Fruit fly (Drosophila melanogaster) whole organism, embryonic: ENCODE data around the gene CG13631.

ENCODE experiments used
- Antp ChIP-seq: fragments of 200-800 bp; sonication (Bioruptor generic); optimal IDR thresholded peaks from 3 replicates; lab custom pipeline; 2016; ENCODE audit warnings: missing biosample characterization, missing genetic modification characterization
- Atf3 ChIP-seq: fragments of 200-800 bp; sonication (Bioruptor generic); optimal IDR thresholded peaks from 3 replicates; lab custom pipeline; 2016; ENCODE audit warnings: missing biosample characterization, missing genetic modification characterization
- Awh ChIP-seq: fragments of 200-800 bp; sonication (Bioruptor generic); IDR thresholded peaks from 2 replicates; pipeline ENCODE4, ENCODE4 v1.3.6; 2022; ENCODE audit warnings: missing biosample characterization, missing genetic modification characterization
- B-H1 ChIP-seq: fragments of 200-800 bp; sonication (Bioruptor generic); IDR thresholded peaks from 3 replicates; pipeline ENCODE4 v1.3.6; 2022; ENCODE audit warnings: missing biosample characterization, missing genetic modification characterization
- BEAF-32 ChIP-seq: fragments of 200-800 bp; sonication (Bioruptor generic); optimal IDR thresholded peaks from 3 replicates; lab custom pipeline; 2017; ENCODE audit warnings: missing biosample characterization, missing genetic modification characterization, mild to moderate bottlenecking, moderate library complexity, missing genetic modification reagents
- Bdp1 ChIP-seq: fragments of 200-800 bp; sonication (Bioruptor generic); optimal IDR thresholded peaks from 3 replicates; lab custom pipeline; 2016; ENCODE audit warnings: missing biosample characterization, missing genetic modification characterization
- C15 ChIP-seq: fragments of 200-800 bp; sonication (Bioruptor generic); IDR thresholded peaks from 3 replicates; pipeline ENCODE4 v1.3.6; 2022; ENCODE audit warnings: missing biosample characterization, missing genetic modification characterization
- CG10431 ChIP-seq: fragments of 200-800 bp; sonication (Bioruptor generic); optimal IDR thresholded peaks from 3 replicates; lab custom pipeline; 2018; ENCODE audit warnings: missing biosample characterization, mild to moderate bottlenecking, missing genetic modification characterization
- CG10462 ChIP-seq: fragments of 200-800 bp; sonication (Bioruptor generic); optimal IDR thresholded peaks from 2 replicates; lab custom pipeline; 2016; ENCODE audit warnings: missing biosample characterization, missing genetic modification characterization
- CG10565 ChIP-seq: fragments of 200-800 bp; sonication (Bioruptor generic); optimal IDR thresholded peaks from 3 replicates; lab custom pipeline; 2016; ENCODE audit warnings: missing biosample characterization, mild to moderate bottlenecking, missing genetic modification characterization
- CG11085 ChIP-seq: fragments of 200-800 bp; sonication (Bioruptor generic); IDR thresholded peaks from 2 replicates; pipeline ENCODE4 v1.3.6; 2022; ENCODE audit warnings: missing biosample characterization, missing genetic modification characterization
- CG12744 ChIP-seq: fragments of 200-800 bp; sonication (Bioruptor generic); optimal IDR thresholded peaks from 2 replicates; lab custom pipeline; 2016; ENCODE audit warnings: missing biosample characterization, missing genetic modification characterization
- CG15479 ChIP-seq: fragments of 200-800 bp; sonication (Bioruptor generic); optimal IDR thresholded peaks from 3 replicates; lab custom pipeline; 2019; ENCODE audit warnings: missing biosample characterization, mild to moderate bottlenecking, missing genetic modification characterization, moderate library complexity
- CG15696 ChIP-seq: fragments of 200-800 bp; sonication (Bioruptor generic); optimal IDR thresholded peaks from 2 replicates; lab custom pipeline; 2019; ENCODE audit warnings: missing biosample characterization, mild to moderate bottlenecking, missing genetic modification characterization, moderate library complexity
- CG17612 ChIP-seq: fragments of 200-800 bp; sonication (Bioruptor generic); IDR thresholded peaks from 2 replicates; pipeline ENCODE4 v1.3.6; 2022; ENCODE audit warnings: missing biosample characterization, missing genetic modification characterization
- CG18764 ChIP-seq: fragments of 200-800 bp; sonication (Bioruptor generic); optimal IDR thresholded peaks from 3 replicates; lab custom pipeline; 2016; ENCODE audit warnings: missing biosample characterization, missing genetic modification characterization
- CG2120 ChIP-seq: fragments of 200-800 bp; sonication (Bioruptor generic); optimal IDR thresholded peaks from 3 replicates; lab custom pipeline; 2016; ENCODE audit warnings: missing biosample characterization, missing genetic modification characterization
- CG34224 ChIP-seq: fragments of 200-800 bp; sonication (Bioruptor generic); IDR thresholded peaks from 3 replicates; pipeline ENCODE4 v1.3.6; 2022; ENCODE audit warnings: missing biosample characterization, missing genetic modification characterization; ENCODE audit not compliant: partially characterized antibody
- CG6813 ChIP-seq: fragments of 200-800 bp; sonication (Bioruptor generic); optimal IDR thresholded peaks from 2 replicates; lab custom pipeline; 2017; ENCODE audit warnings: missing biosample characterization, missing genetic modification characterization, mild to moderate bottlenecking, moderate library complexity, missing genetic modification reagents
- CG7556 ChIP-seq: fragments of 200-800 bp; sonication (Bioruptor generic); optimal IDR thresholded peaks from 2 replicates; lab custom pipeline; 2017; ENCODE audit warnings: missing biosample characterization, mild to moderate bottlenecking, missing genetic modification characterization
- CG8281 ChIP-seq: fragments of 200-800 bp; sonication (Bioruptor generic); optimal IDR thresholded peaks from 2 replicates; lab custom pipeline; 2018; ENCODE audit warnings: missing biosample characterization, mild to moderate bottlenecking, missing genetic modification characterization, moderate library complexity
- CG8290 ChIP-seq, 3 experiments: fragments of 200-800 bp; sonication (Bioruptor generic); optimal IDR thresholded peaks; 2 replicates each; lab custom pipeline; 2016 to 2019; ENCODE audit warnings: missing biosample characterization in 3 of 3, missing genetic modification characterization in 3 of 3, mild to moderate bottlenecking in 2 of 3, moderate library complexity in 1 of 3
- CG8359 ChIP-seq: fragments of 200-800 bp; sonication (Bioruptor generic); optimal IDR thresholded peaks from 2 replicates; lab custom pipeline; 2017; ENCODE audit warnings: missing biosample characterization, mild to moderate bottlenecking, missing genetic modification characterization, borderline replicate concordance
- Dip3 ChIP-seq: fragments of 200-800 bp; sonication (Bioruptor generic); optimal IDR thresholded peaks from 3 replicates; lab custom pipeline; 2016; ENCODE audit warnings: missing biosample characterization, missing genetic modification characterization
- Dp ChIP-seq: fragments of 200-800 bp; sonication (Bioruptor generic); optimal IDR thresholded peaks from 2 replicates; lab custom pipeline; 2018; ENCODE audit warnings: missing biosample characterization, mild to moderate bottlenecking, missing genetic modification characterization, moderate library complexity
- Fer2 ChIP-seq: fragments of 200-800 bp; sonication (Bioruptor generic); optimal IDR thresholded peaks from 2 replicates; lab custom pipeline; 2018; ENCODE audit warnings: missing biosample characterization, mild to moderate bottlenecking, missing genetic modification characterization, moderate library complexity
- HLH4C ChIP-seq: fragments of 200-800 bp; sonication (Bioruptor generic); IDR thresholded peaks from 3 replicates; pipeline ENCODE4 v1.3.6; 2022; ENCODE audit warnings: missing biosample characterization, missing genetic modification characterization; ENCODE audit not compliant: partially characterized antibody
- Hey ChIP-seq: fragments of 200-800 bp; sonication (Bioruptor generic); optimal IDR thresholded peaks from 3 replicates; lab custom pipeline; 2018; ENCODE audit warnings: missing biosample characterization, mild to moderate bottlenecking, missing genetic modification characterization
- Hr39 ChIP-seq: fragments of >200 bp; optimal IDR thresholded peaks from 2 replicates; lab custom pipeline; 2017
- Pdp1 ChIP-seq, 2 experiments: fragments of 200-800 bp; sonication (Bioruptor generic); optimal IDR thresholded peaks; 3 replicates each; lab custom pipeline; 2016; ENCODE audit warnings: missing biosample characterization in 2 of 2, missing genetic modification characterization in 2 of 2, mild to moderate bottlenecking in 1 of 2, moderate library complexity in 1 of 2
- Poxn ChIP-seq: fragments of 200-800 bp; sonication (Bioruptor generic); IDR thresholded peaks from 2 replicates; pipeline ENCODE4 v1.3.6; 2022; ENCODE audit warnings: missing biosample characterization, missing genetic modification characterization
- Stat92E ChIP-seq, 3 experiments: fragments of >200 bp in 2 of 3; fragments of 200-800 bp in 1 of 3; sonication (Bioruptor generic) in 1 of 3; optimal IDR thresholded peaks; 2 replicates each; lab custom pipeline; 2017 to 2019; ENCODE audit warnings: missing biosample characterization in 3 of 3, missing genetic modification characterization in 3 of 3, mild to moderate bottlenecking in 1 of 3, moderate library complexity in 1 of 3
- Xbp1 ChIP-seq: fragments of 200-800 bp; sonication (Bioruptor generic); optimal IDR thresholded peaks from 3 replicates; lab custom pipeline; 2016; ENCODE audit warnings: missing biosample characterization, mild to moderate bottlenecking, missing genetic modification characterization
- al ChIP-seq: fragments of 200-800 bp; sonication (Bioruptor generic); IDR thresholded peaks from 2 replicates; pipeline ENCODE4 v1.3.6; 2022; ENCODE audit warnings: missing biosample characterization, missing genetic modification characterization
- bowl ChIP-seq: fragments of 200-800 bp; sonication (Bioruptor generic); IDR thresholded peaks from 2 replicates; pipeline ENCODE4 v1.3.6; 2022; ENCODE audit warnings: missing biosample characterization, missing genetic modification characterization
- croc ChIP-seq: fragments of 200-800 bp; sonication (Bioruptor generic); conservative IDR thresholded peaks from 3 replicates; pipeline ENCODE4 v1.3.6; 2022; ENCODE audit warnings: missing biosample characterization, missing genetic modification characterization
- esg ChIP-seq: fragments of 200-800 bp; sonication (Bioruptor generic); conservative IDR thresholded peaks from 2 replicates; pipeline ENCODE4 v1.3.6; 2022; ENCODE audit warnings: missing biosample characterization, missing genetic modification characterization
- fru ChIP-seq: fragments of >200 bp; optimal IDR thresholded peaks from 2 replicates; lab custom pipeline; 2017
- gsb-n ChIP-seq: fragments of 200-800 bp; sonication (Bioruptor generic); optimal IDR thresholded peaks from 3 replicates; lab custom pipeline; 2018; ENCODE audit warnings: missing biosample characterization, mild to moderate bottlenecking, missing genetic modification characterization
- inv ChIP-seq: fragments of 200-800 bp; sonication (Bioruptor generic); IDR thresholded peaks from 2 replicates; pipeline ENCODE4 v1.3.6; 2022; ENCODE audit warnings: missing biosample characterization, missing genetic modification characterization; ENCODE audit not compliant: partially characterized antibody
- mam ChIP-seq: fragments of 200-800 bp; sonication (Bioruptor generic); optimal IDR thresholded peaks from 3 replicates; lab custom pipeline; 2016; ENCODE audit warnings: missing biosample characterization, missing genetic modification characterization
- pb ChIP-seq: fragments of 200-800 bp; sonication (Bioruptor generic); optimal IDR thresholded peaks from 3 replicates; lab custom pipeline; 2016; ENCODE audit warnings: missing biosample characterization, missing genetic modification characterization
- psq ChIP-seq: fragments of 200-800 bp; sonication (Bioruptor generic); optimal IDR thresholded peaks from 2 replicates; lab custom pipeline; 2017; ENCODE audit warnings: missing biosample characterization, missing genetic modification characterization
- ranshi ChIP-seq: fragments of 200-800 bp; sonication (Bioruptor generic); IDR thresholded peaks from 2 replicates; pipeline ENCODE4 v1.3.6; 2022; ENCODE audit warnings: missing biosample characterization, missing genetic modification characterization
- run ChIP-seq: fragments of 200-800 bp; sonication (Bioruptor generic); optimal IDR thresholded peaks from 3 replicates; lab custom pipeline; 2018; ENCODE audit warnings: missing biosample characterization, mild to moderate bottlenecking, missing genetic modification characterization
- stc ChIP-seq: fragments of 200-800 bp; sonication (Bioruptor generic); IDR thresholded peaks from 2 replicates; pipeline ENCODE4 v1.3.6; 2022; ENCODE audit warnings: missing biosample characterization, missing genetic modification characterization
- twi ChIP-seq: fragments of 200-800 bp; optimal IDR thresholded peaks from 2 replicates; lab custom pipeline; 2019; ENCODE audit warnings: missing biosample characterization, mild to moderate bottlenecking, missing genetic modification characterization, moderate library complexity
- vnd ChIP-seq: fragments of 200-800 bp; sonication (Bioruptor generic); IDR thresholded peaks from 3 replicates; pipeline ENCODE4 v1.3.6; 2022; ENCODE audit warnings: missing biosample characterization, missing genetic modification characterization; ENCODE audit not compliant: partially characterized antibody
- vvl ChIP-seq: fragments of 200-800 bp; sonication (Bioruptor generic); IDR thresholded peaks from 2 replicates; pipeline ENCODE4 v1.3.6; 2022; ENCODE audit warnings: missing biosample characterization, missing genetic modification characterization

The CG13631 gene

DNA sequence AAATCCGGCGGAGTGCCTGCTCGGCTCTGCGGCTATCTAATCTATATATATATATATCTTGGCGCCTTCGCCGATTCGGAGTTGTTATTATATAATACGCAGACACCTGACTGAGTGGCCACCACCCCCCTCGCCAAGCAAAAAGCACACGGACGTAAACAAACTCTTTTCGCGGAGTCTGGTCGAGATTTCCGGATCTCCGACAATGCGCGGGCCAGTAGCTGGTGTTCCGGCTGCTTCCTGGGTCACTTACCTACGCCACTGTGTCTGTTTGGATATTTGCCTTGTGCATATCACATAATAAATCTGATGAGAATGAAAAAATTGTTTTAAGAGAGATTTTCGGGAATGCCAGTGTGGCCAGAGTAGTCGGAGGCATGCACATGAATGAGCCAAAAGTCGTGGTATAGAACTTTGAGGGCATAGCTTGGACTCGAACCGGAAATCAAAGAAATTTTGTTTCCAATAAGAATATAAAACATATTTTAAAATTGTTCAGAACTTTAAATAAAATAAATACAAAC, 18.0 kb downstream of the CG13631 start, which contains the start of gene CG5805 (continued):
- TF ChIP-seq Xbp1, result peak; percentile 81
- TF ChIP-seq Poxn (GFP tag; lab: Robert Waterston, UW), result no peak
- peak; percentile 75 for TF ChIP-seq CG18764 (GFP tag; lab: Kevin White, UChicago)
- TF ChIP-seq C15 (GFP tag; lab: Robert Waterston, UW), result peak; percentile 78; the same call in 2 of the 3 replicates
- TF ChIP-seq esg (GFP tag; lab: Robert Waterston, UW), result no peak
- 0 out of 2 replicates have a peak, but pooled peaks have one; percentile 21 for TF ChIP-seq inv (GFP tag; lab: Robert Waterston, UW)
- TF ChIP-seq psq, result peak; percentile 68
- no peak for TF ChIP-seq vnd (GFP tag; lab: Robert Waterston, UW)
- TF ChIP-seq CG7556, result peak; percentile 58
- TF ChIP-seq Awh (GFP tag; lab: Robert Waterston, UW), result peak; percentile 79
- peak; percentile 45 for TF ChIP-seq Dp (GFP tag; lab: Kevin White, UChicago)
- TF ChIP-seq Stat92E (GFP tag; optimal IDR thresholded peaks at IDR 0.05; lab: Kevin White, UChicago), result peak in 1 of 3 experiments; percentile 40
- peak; percentile 80 for TF ChIP-seq pb (GFP tag; lab: Kevin White, UChicago)
- TF ChIP-seq CG10431 (GFP tag; lab: Kevin White, UChicago), result peak; percentile 56
- peak; percentile 23 for TF ChIP-seq CG10462 (GFP tag; lab: Kevin White, UChicago)
- peak; percentile 57; the same call in 1 of the 2 replicates for TF ChIP-seq CG17612 (GFP tag; lab: Robert Waterston, UW)
- TF ChIP-seq Atf3 (GFP tag; lab: Kevin White, UChicago), result peak; percentile 47
- peak; percentile 21 for TF ChIP-seq Antp (GFP tag; lab: Kevin White, UChicago)
- no peak for TF ChIP-seq fru (lab: Kevin White, UChicago)
- TF ChIP-seq Pdp1 (GFP tag; optimal IDR thresholded peaks at IDR 0.05; lab: Kevin White, UChicago), result peak; percentile 46 to 97
- TF ChIP-seq CG15696 (tag; lab: Kevin White, UChicago), result peak; percentile 22
- peak; percentile 59 for TF ChIP-seq CG2120 (GFP tag; lab: Kevin White, UChicago)
- no peak for TF ChIP-seq CG10565 (GFP tag; lab: Kevin White, UChicago)
- TF ChIP-seq BEAF-32 (GFP tag; lab: Kevin White, UChicago), result peak; percentile 38
- TF ChIP-seq ranshi (GFP tag; lab: Robert Waterston, UW), result peak; percentile 79
- TF ChIP-seq run (tag; lab: Kevin White, UChicago), result peak; percentile 31
- peak; percentile 80 for TF ChIP-seq Fer2 (tag; lab: Kevin White, UChicago)
- TF ChIP-seq Hr39 (lab: Kevin White, UChicago), result no peak
- TF ChIP-seq Bdp1 (GFP tag; lab: Kevin White, UChicago), result peak; percentile 74
- TF ChIP-seq al (GFP tag; lab: Robert Waterston, UW), result peak; percentile 84
- peak; percentile 83 for TF ChIP-seq CG11085 (GFP tag; lab: Robert Waterston, UW)
- peak; percentile 63 for TF ChIP-seq CG12744 (GFP tag; lab: Kevin White, UChicago)
- TF ChIP-seq mam (GFP tag; lab: Kevin White, UChicago), result peak; percentile 61
- peak; percentile 89 for TF ChIP-seq CG6813 (GFP tag; lab: Kevin White, UChicago)
- TF ChIP-seq CG34224 (GFP tag; lab: Robert Waterston, UW), result peak; percentile 25; the same call in 1 of the 3 replicates
- TF ChIP-seq Hey (tag; lab: Kevin White, UChicago), result peak; percentile 62
- TF ChIP-seq croc (GFP tag; lab: Robert Waterston, UW), result no peak; the same call in 2 of the 3 replicates
- TF ChIP-seq vvl (GFP tag; lab: Robert Waterston, UW), result peak; percentile 87
- no peak for TF ChIP-seq HLH4C
- peak; percentile 68 for TF ChIP-seq CG8281 (tag; lab: Kevin White, UChicago)
- TF ChIP-seq twi, result no peak
- peak; percentile 79 for TF ChIP-seq CG8359 (GFP tag; lab: Kevin White, UChicago)
- peak; percentile 55 for TF ChIP-seq gsb-n
- peak; percentile 54 for TF ChIP-seq B-H1 (GFP tag; lab: Robert Waterston, UW)
- TF ChIP-seq stc (GFP tag; lab: Robert Waterston, UW), result peak; percentile 77
- no peak for TF ChIP-seq CG8290 (GFP tag; optimal IDR thresholded peaks at IDR 0.05; lab: Kevin White, UChicago)
- TF ChIP-seq CG8290 (tag; optimal IDR thresholded peaks at IDR 0.05; lab: Kevin White, UChicago), result peak in 1 of 2 experiments; percentile 41
- TF ChIP-seq CG15479 (GFP tag; lab: Kevin White, UChicago), result no peak
- peak; percentile 70; the same call in 1 of the 2 replicates for TF ChIP-seq bowl (GFP tag; lab: Robert Waterston, UW)
- TF ChIP-seq Dip3 (GFP tag; lab: Kevin White, UChicago), result peak; percentile 69
